Worm (Caenorhabditis elegans) whole organism, L4/young adult: ENCODE results near the gene T08G3.13.

Experiments
- W03F9.2 ChIP-seq: fragments of 150-350 bp; optimal IDR thresholded peaks from 2 replicates; lab custom pipeline; 2014; ENCODE audit warnings: missing biosample characterization, missing genetic modification characterization
- dao-5 ChIP-seq: sonication (generic microtip); optimal IDR thresholded peaks from 2 replicates; lab custom pipeline; 2016; ENCODE audit warnings: missing genotype, missing genetic modification characterization, moderate library complexity, missing compliant biosample characterization
- him-1 ChIP-seq: sonication (generic microtip); optimal IDR thresholded peaks from 2 replicates; lab custom pipeline; 2016; ENCODE audit warnings: missing genotype, missing genetic modification reagents, missing genetic modification characterization, missing compliant biosample characterization

The T08G3.13 gene

DNA sequence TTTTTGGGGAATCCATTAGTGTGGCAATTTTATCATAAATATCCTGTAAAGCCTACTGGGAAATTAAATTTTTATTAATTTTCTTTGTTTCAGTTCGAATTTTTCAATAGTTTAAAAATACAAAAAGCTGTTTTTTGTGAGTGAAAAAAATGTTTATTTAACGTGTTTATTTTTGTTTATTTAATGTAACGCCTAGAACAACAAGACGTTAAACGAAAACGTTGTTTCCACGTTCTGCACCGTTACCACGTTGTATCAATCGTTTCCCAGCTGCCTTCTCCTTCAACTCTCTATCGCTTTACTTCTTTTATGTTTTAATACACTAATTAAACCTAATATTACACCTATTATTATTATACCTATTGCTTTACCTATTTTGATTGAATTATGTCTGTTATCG is at the start of gene T08G3.13:
T08G3.13 (plus strand) TSS at position 301 of the 400 bp plus-strand sequence.
- no peak for TF ChIP-seq W03F9.2 (tag; lab: Kevin White, UChicago)
- no peak for TF ChIP-seq him-1 (tag; lab: Kevin White, UChicago)
- TF ChIP-seq dao-5 (tag; lab: Kevin White, UChicago), result no peak

DNA sequence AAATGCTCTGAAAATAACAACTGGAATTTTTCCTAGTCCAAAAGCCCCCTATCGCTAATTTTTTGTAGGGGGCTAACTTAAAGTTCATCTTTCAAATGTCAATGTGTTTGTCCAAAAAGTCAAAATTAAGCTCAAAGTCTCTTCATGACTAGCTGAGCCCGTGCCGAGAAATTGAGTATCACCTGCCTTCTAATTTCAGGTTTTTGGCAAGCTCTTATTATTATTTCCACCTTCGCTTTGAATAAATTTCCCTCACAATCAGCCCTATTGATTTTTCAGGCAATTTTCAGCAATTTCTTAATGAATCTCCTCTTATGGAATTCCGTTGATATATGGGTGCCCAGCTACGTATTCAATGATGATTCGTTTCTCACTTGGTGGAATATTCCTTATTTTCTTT is 48.4 kb upstream of the T08G3.13 start, which contains the start of gene sre-36:
sre-36 (plus strand) TSS at position 301 of the 400 bp plus-strand sequence.
- TF ChIP-seq him-1 (tag; lab: Kevin White, UChicago) (no peak), W03F9.2 (tag; lab: Kevin White, UChicago) (no peak), dao-5 (tag; lab: Kevin White, UChicago) (no peak)

DNA sequence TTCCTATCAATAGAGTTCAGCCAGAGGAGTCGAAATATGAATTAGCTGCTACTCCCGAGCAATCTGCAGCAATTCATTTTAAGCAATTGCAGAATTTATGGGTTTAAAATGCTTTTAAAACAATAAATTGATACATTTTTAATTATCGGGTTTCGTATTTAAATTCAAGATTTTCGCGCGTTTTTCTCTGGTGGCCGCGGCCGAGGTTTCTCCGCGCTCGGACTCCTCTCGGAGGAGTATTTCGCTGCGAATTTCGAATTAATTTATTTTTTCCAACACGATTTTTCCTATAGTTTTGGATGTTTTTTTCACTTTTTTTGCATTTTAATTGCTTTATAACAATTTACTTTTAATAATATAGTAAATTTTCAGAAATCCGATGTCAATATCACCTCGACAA is 46.3 kb upstream of the T08G3.13 start, which contains the start of gene F13A7.14:
F13A7.14 (plus strand) TSS at position 373 of the 400 bp plus-strand sequence.
- TF ChIP-seq him-1 (tag; lab: Kevin White, UChicago) (no peak), W03F9.2 (tag; lab: Kevin White, UChicago) (peak; percentile 72)

DNA sequence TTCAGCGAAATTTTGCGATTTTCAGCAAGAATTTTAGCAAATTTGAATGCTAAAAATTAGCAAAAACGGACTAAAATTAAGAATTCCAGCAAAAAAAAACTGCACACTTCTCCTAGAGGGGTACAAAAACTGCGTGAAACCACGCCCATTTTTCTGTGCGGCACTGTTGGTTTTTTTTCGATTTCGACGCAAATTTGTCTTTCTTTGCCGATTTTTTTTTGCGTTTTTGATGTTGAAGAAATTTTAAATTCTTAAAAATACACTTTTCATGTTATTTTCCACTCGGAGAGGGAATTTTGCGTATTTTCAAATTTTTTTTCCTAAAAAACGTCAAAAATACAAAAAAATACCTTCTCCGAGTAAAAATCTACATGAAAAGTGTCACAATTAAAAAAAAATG is 43.9 kb upstream of the T08G3.13 start, which contains the start of gene syp-1:
syp-1 (plus strand) TSS at position 301 of the 400 bp plus-strand sequence.
- no peak for TF ChIP-seq W03F9.2 (tag; lab: Kevin White, UChicago)
- TF ChIP-seq dao-5 (tag; lab: Kevin White, UChicago), result no peak
- no peak for TF ChIP-seq him-1 (tag; lab: Kevin White, UChicago)

DNA sequence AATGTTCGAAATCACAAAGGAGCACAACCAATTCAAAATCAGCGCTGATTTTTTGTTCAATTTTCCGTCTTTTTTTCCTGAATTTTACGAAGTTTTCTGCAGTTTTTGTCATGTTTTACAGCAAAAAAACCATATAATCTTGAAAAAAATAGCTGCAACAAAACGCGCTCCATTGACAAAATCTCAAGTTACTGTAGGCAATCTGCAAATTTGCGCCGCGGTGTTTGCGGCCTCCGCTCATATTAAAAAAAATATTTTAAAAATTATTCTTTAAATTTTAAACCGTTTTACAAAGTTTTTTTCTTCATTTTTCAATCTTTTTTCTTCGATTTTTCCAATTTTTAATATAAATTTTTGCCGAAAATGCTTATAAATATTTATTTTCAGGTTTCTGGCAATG is 42.5 kb upstream of the T08G3.13 start:
- TF ChIP-seq W03F9.2 (tag; lab: Kevin White, UChicago), result no peak
- TF ChIP-seq dao-5 (tag; lab: Kevin White, UChicago), result no peak
- no peak for TF ChIP-seq him-1 (tag; lab: Kevin White, UChicago)

DNA sequence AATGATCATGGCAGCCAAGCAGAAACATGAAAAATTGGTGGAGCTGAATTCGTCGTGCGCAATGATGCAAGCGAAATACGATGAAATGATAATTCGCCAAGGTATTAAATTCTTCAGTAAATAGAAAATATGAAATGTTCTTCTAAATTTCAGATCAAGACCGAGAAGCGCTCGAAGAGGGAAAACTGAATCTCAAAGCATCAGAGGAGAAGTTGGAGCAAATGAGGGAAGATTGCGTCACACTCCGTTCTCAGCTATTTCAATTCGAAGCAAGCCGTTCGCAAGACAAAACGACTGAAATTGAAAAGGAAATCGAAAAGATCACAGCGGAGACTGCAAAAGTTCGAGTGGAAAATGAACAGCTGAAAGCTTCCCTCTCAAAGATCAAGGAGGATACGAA is 41.5 kb upstream of the T08G3.13 start:
- TF ChIP-seq W03F9.2 (tag; lab: Kevin White, UChicago) (no peak), him-1 (tag; lab: Kevin White, UChicago) (no peak), dao-5 (tag; lab: Kevin White, UChicago) (no peak)

DNA sequence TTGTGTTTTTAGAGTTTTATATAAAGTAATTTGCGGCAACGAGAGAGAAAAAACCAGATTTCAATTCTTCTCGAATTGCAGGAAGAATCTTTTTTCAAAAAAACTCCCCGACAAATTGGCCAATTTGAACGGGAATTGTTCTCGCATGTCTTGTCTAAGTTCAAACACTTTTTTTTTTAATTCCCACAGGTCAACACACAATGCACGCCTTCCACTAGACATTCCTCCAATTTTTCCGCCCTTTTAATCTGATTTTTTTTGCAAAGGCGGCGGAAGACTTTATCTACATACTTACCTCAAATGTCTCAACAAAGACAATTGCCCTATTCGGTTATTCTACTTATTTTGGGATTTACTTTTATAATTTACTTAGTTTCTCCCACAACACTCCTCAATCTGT is 40.2 kb upstream of the T08G3.13 start, which contains the start of gene F26D2.3:
F26D2.3 (plus strand) TSS at position 301 of the 400 bp plus-strand sequence.
- TF ChIP-seq W03F9.2 (tag; lab: Kevin White, UChicago) (no peak), him-1 (tag; lab: Kevin White, UChicago) (no peak), dao-5 (tag; lab: Kevin White, UChicago) (no peak)

DNA sequence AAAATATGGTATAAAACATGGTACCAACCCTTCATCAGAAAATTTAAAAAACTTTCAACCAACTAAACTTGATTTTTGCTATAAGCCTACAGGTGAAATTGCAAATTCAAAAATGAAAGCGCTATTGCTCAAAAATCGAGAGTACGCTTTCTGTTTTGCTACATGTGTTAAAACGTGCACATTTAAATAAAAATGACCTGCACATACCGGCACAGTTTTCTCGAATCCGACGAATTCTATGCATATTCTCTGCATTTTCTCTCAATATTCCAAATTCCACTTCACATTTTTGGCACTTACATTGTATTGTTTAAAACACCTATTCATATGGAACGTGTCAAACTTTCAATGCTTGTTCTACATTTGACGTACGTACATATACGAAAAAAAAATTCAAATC is 37.3 kb upstream of the T08G3.13 start, which contains the start of gene srh-145:
srh-145 (plus strand) TSS at position 193 of the 400 bp plus-strand sequence.
- TF ChIP-seq W03F9.2 (tag; lab: Kevin White, UChicago), result no peak
- no peak for TF ChIP-seq dao-5 (tag; lab: Kevin White, UChicago)
- TF ChIP-seq him-1 (tag; lab: Kevin White, UChicago), result no peak

DNA sequence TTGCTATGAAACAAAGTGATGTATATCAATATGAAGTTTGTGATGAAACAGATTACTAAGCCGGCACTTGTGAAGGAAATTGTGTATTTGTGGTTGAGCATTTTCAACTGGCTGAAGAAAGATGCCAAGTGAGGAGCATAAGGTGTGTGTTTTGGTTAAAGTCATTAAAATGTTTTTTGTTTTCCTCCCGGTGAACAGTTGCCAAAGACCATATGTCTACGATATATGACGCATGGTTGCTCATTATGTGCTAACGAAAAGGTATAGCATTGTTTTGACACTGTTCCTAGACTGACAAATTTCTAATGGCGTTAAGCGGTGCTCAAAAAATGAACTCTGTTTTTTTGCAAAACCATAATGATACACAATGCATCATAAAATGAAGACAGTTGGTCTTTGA is 30.8 kb upstream of the T08G3.13 start, which contains the start of gene str-55:
str-55 (minus strand) TSS at position 101 of the 400 bp plus-strand sequence.
- no peak for TF ChIP-seq dao-5 (tag; lab: Kevin White, UChicago)
- TF ChIP-seq him-1 (tag; lab: Kevin White, UChicago), result no peak
- TF ChIP-seq W03F9.2 (tag; lab: Kevin White, UChicago), result no peak

DNA sequence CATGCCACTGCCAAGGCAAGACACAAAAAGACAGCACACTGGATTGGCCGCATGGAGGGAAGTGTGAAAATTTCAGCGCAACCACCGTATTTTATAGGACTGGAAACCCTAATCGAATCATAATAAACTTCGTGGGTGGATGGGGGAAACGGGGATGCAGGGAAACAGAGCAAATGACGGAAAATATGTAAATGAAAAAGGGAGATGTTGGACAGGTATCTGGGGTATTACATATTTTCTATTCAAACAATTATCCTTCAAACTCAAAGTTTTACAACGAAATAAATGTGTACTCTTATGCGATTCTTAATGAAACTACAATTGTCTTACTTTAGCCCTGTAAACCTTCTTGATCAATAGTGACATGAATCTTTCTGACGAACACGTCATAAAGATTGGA is 28.1 kb upstream of the T08G3.13 start, which contains the start of gene F26D2.16:
F26D2.16 (minus strand) TSS at position 101 of the 400 bp plus-strand sequence.
- TF ChIP-seq dao-5 (tag; lab: Kevin White, UChicago), result no peak
- no peak for TF ChIP-seq W03F9.2 (tag; lab: Kevin White, UChicago)
- no peak for TF ChIP-seq him-1 (tag; lab: Kevin White, UChicago)

DNA sequence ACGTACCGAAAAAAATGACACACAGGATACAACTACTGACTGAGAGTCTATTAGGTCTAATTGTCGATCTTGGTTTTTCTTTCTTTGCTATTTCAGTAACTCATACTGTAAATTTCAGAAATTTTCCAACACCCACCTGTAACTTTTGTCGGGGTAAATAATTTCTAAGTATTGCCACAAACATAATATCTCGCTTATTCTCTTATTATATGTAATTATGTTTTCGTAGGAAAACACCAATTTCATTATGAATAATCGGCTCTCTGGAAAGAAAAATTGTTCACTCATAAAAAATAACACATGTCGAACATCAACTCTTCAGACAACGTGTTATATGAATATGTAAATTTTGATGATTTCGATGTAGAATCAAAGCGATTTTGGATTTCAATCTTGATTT is 27.1 kb upstream of the T08G3.13 start, which contains the start of gene srw-48:
srw-48 (plus strand) TSS at position 301 of the 400 bp plus-strand sequence.
- TF ChIP-seq him-1 (tag; lab: Kevin White, UChicago), result no peak
- no peak for TF ChIP-seq dao-5 (tag; lab: Kevin White, UChicago)
- no peak for TF ChIP-seq W03F9.2 (tag; lab: Kevin White, UChicago)

DNA sequence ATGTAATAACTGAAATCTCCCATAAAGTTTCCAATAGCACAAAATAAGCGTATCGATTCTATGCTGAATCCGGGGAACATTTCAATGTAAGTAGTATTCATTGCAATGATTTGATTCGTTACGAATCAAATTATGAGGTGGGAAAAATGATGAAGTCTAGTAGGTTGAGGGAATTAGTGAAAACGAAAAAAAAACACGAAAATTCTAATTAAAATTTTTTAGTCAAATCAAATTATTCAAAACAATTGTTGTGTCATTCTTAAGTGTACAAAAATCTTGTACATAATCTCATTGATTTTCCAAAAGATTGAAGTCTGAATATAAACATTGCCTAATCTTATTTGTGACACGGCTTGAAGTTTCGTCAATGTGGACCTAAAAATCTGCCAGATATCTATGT is 23.4 kb upstream of the T08G3.13 start, which contains the start of gene srw-29:
srw-29 (minus strand) TSS at position 101 of the 400 bp plus-strand sequence.
- no peak for TF ChIP-seq dao-5 (tag; lab: Kevin White, UChicago)
- no peak for TF ChIP-seq W03F9.2 (tag; lab: Kevin White, UChicago)
- no peak for TF ChIP-seq him-1 (tag; lab: Kevin White, UChicago)

DNA sequence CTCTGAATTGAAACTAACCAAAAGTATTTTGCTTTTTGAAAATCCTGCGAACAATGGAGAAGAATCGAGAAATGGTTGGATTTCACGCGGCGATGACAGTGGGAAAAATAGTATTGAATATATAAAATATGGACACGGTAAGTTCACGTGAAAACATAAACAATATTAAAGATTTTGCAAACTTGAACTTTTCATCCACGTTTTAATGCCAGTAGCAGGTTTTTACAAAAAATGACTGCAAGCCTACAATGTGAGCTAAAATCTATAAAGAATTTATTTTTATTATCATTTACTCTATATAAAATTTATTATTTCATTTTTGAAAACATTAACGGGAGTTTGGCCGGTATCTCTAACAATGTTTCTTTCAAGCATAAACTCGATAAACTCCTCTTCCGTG is 18.3 kb upstream of the T08G3.13 start, which contains the start of gene F26D2.10:
F26D2.10 (minus strand) TSS at position 101 of the 400 bp plus-strand sequence.
- TF ChIP-seq dao-5 (tag; lab: Kevin White, UChicago) (no peak), W03F9.2 (tag; lab: Kevin White, UChicago) (no peak), him-1 (tag; lab: Kevin White, UChicago) (no peak)

DNA sequence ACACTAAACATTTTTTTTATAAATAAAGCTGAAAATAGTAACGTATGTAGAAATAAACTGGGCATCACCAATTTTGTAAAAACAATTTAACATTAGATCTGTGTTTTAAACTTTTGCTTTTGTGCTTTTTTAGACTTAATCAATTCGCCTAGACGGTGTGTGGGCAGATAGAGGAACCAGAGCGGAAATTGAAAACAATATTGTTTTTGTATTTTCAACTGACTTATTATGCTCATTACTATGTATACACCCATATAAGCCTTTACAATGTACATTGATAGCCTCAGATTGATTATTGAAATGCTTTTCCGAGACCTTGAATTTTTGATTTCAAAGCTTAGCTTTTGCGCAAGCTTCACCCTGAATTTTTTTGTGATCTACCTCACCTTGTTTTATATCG is 17.9 kb upstream of the T08G3.13 start, which contains the start of gene str-73:
str-73 (plus strand) TSS at position 301 of the 400 bp plus-strand sequence.
- no peak for TF ChIP-seq W03F9.2 (tag; lab: Kevin White, UChicago)
- no peak for TF ChIP-seq dao-5 (tag; lab: Kevin White, UChicago)
- no peak for TF ChIP-seq him-1 (tag; lab: Kevin White, UChicago)
